Fruit fly (Drosophila melanogaster): ENCODE measurements around the gene Tak1.

Gene Tak1

dm6 chrX:20524754-20525236 is at the start of gene Tak1 (continued):
- TF ChIP-seq Dek (tag; optimal IDR thresholded peaks at IDR 0.05) (peak; percentile 5), vvl (GFP tag; IDR thresholded peaks at IDR 0.05) (peak; percentile 62; the same call in 1 of the 2 replicates), chn (GFP tag; optimal IDR thresholded peaks at IDR 0.05) (peak; percentile 3), cato (GFP tag; optimal IDR thresholded peaks at IDR 0.05; ENCODE audit: borderline replicate concordance) (peak; percentile 5), scrt (GFP tag; optimal IDR thresholded peaks at IDR 0.05) (no peak), CG9437 (GFP tag; optimal IDR thresholded peaks at IDR 0.05) (no peak), Abd-B (GFP tag; optimal IDR thresholded peaks at IDR 0.05) (no peak), CG7987 (GFP tag; optimal IDR thresholded peaks at IDR 0.05) (peak; percentile 47), hb (GFP tag; IDR thresholded peaks at IDR 0.05; ENCODE audit: partially characterized antibody) (peak; percentile 83; the same call in 2 of the 3 replicates), tll (GFP tag; optimal IDR thresholded peaks at IDR 0.05) (no peak), CG4820 (GFP tag; optimal IDR thresholded peaks at IDR 0.05) (peak; percentile 24), dan (GFP tag; IDR thresholded peaks at IDR 0.05) (no peak), Fer3 (tag; optimal IDR thresholded peaks at IDR 0.05) (no peak), Vsx1 (GFP tag; optimal IDR thresholded peaks at IDR 0.05) (no peak), CG17186 (GFP tag; optimal IDR thresholded peaks at IDR 0.05) (peak; percentile 43), CG15514 (GFP tag; optimal IDR thresholded peaks at IDR 0.05) (peak; percentile 52), esg (GFP tag; conservative IDR thresholded peaks at IDR 0.05) (0 out of 2 replicates have a peak, but pooled peaks have one; percentile 10), CG17612 (GFP tag; IDR thresholded peaks at IDR 0.05) (no peak), CG18011 (GFP tag; optimal IDR thresholded peaks at IDR 0.05) (no peak), CG13775 (GFP tag; optimal IDR thresholded peaks at IDR 0.05) (peak; percentile 3), GATAe (GFP tag; conservative IDR thresholded peaks at IDR 0.05) (no peak), ham (GFP tag; IDR thresholded peaks at IDR 0.05) (no peak), CG16779 (GFP tag; IDR thresholded peaks at IDR 0.05) (no peak), CG6813 (GFP tag; optimal IDR thresholded peaks at IDR 0.05) (no peak), D19B (GFP tag; optimal IDR thresholded peaks at IDR 0.05) (no peak), CG10959 (GFP tag; IDR thresholded peaks at IDR 0.05) (peak; percentile 42), BtbVII (GFP tag; optimal IDR thresholded peaks at IDR 0.05) (no peak), Gsc (GFP tag; IDR thresholded peaks at IDR 0.05) (no peak), gsb-n (tag; optimal IDR thresholded peaks at IDR 0.05) (no peak), lmd (GFP tag; IDR thresholded peaks at IDR 0.05) (peak; percentile 62), CoRest (tag; optimal IDR thresholded peaks at IDR 0.05) (peak; percentile 45), eyg (GFP tag; optimal IDR thresholded peaks at IDR 0.05) (no peak), Doc3 (GFP tag; IDR thresholded peaks at IDR 0.05; ENCODE audit: partially characterized antibody) (peak; percentile 72), HLH3B (GFP tag; IDR thresholded peaks at IDR 0.05) (0 out of 2 replicates have a peak, but pooled peaks have one; percentile 45), CG7372 (GFP tag; IDR thresholded peaks at IDR 0.05) (peak; percentile 9; the same call in 1 of the 2 replicates), CG31224 (GFP tag; IDR thresholded peaks at IDR 0.05) (no peak), B-H2 (GFP tag; optimal IDR thresholded peaks at IDR 0.05) (peak; percentile 17), Lpt (GFP tag; optimal IDR thresholded peaks at IDR 0.05) (no peak), Ptx1 (GFP tag; IDR thresholded peaks at IDR 0.05) (peak; percentile 46), ash1 (GFP tag; optimal IDR thresholded peaks at IDR 0.05) (peak; percentile 10), dpn (GFP tag; optimal IDR thresholded peaks at IDR 0.05) (peak; percentile 53 to 72), Eip74EF (GFP tag; optimal IDR thresholded peaks at IDR 0.05) (no peak), so (GFP tag; IDR thresholded peaks at IDR 0.05) (no peak), cg (GFP tag; optimal IDR thresholded peaks at IDR 0.05) (no peak), phol (tag; optimal IDR thresholded peaks at IDR 0.05) (peak; percentile 45), en (GFP tag; optimal IDR thresholded peaks at IDR 0.05) (peak; percentile 49), Dip3 (GFP tag; optimal IDR thresholded peaks at IDR 0.05) (peak; percentile 35), Xrp1 (GFP tag; IDR thresholded peaks at IDR 0.05) (no peak), nau (GFP tag; optimal IDR thresholded peaks at IDR 0.05) (no peak), CG4328 (GFP tag; optimal IDR thresholded peaks at IDR 0.05) (peak; percentile 44)
